Worm (Caenorhabditis elegans) whole organism, late embryonic: ENCODE results near the gene T23B5.4.

Experiments
- ceh-24 ChIP-seq: sonication (generic microtip); optimal IDR thresholded peaks from 2 replicates; lab custom pipeline; 2016; ENCODE audit warnings: mild to moderate bottlenecking, missing genetic modification characterization, missing compliant biosample characterization
- che-1 ChIP-seq: sonication (generic microtip); optimal IDR thresholded peaks from 2 replicates; lab custom pipeline; 2016; ENCODE audit warnings: mild to moderate bottlenecking, missing genetic modification characterization, missing compliant biosample characterization
- nhr-11 ChIP-seq: fragments of 150-350 bp; optimal IDR thresholded peaks from 2 replicates; lab custom pipeline; 2014; ENCODE audit warnings: missing biosample characterization, missing genetic modification characterization
- zip-5 ChIP-seq: sonication (generic microtip); optimal IDR thresholded peaks from 2 replicates; lab custom pipeline; 2016; ENCODE audit warnings: missing genetic modification characterization, missing compliant biosample characterization

DNA sequence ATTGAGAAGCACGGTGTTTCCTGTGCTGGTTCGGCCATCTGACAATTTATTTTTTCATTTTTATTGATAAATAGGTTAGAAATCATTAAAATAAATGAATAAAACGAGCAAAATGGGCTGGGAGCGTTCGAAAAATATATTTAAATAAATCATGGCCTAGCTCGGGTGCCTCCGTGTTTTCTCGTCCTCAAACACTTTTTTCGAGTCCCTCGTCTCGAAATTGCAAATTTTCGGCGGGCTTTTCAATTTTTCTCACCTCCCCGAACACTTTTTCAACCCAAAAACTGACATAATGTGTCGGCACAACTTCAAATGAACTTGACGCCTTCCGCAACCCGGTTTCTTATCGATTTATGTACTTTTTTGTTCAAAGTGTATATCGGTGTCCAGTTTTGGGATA is 9.5 kb downstream of the T23B5.4 start, which contains the start of gene prmt-9:
- TF ChIP-seq ceh-24 (tag; lab: Kevin White, UChicago) (no peak), che-1 (tag; lab: Kevin White, UChicago) (no peak), nhr-11 (tag; lab: Kevin White, UChicago) (no peak), zip-5 (no peak)
